Worm (Caenorhabditis elegans): ENCODE measurements around the gene tftc-5.

tftc-5 gene

ce11 chrIII:4013061-4013460 lies 8.9 kb upstream of the tftc-5 start:
- TF ChIP-seq Y53G8AR.9 (GFP tag; conservative IDR thresholded peaks at IDR 0.05) = no peak
- TF ChIP-seq rcor-1 (GFP tag; IDR thresholded peaks at IDR 0.05) = no peak

ce11 chrIII:4015382-4015986 lies 6.5 kb upstream of the tftc-5 start:
- TF ChIP-seq F37B4.10 (GFP tag; IDR thresholded peaks at IDR 0.05) (0 out of 2 replicates have a peak, but pooled peaks have one; percentile 64), unc-130 (GFP tag; optimal IDR thresholded peaks at IDR 0.05) (peak; percentile 92), xnd-1 (tag; optimal IDR thresholded peaks at IDR 0.05) (peak; percentile 49), F23B12.7 (tag; optimal IDR thresholded peaks at IDR 0.05; ENCODE audit: insufficient read depth) (peak; percentile 40), nfya-2 (GFP tag; IDR thresholded peaks at IDR 0.05) (0 out of 2 replicates have a peak, but pooled peaks have one; percentile 69), ekl-4 (GFP tag; IDR thresholded peaks at IDR 0.05) (peak; percentile 84), dpl-1 (GFP tag; optimal IDR thresholded peaks at IDR 0.05) (peak; percentile 30), egrh-3 (GFP tag; IDR thresholded peaks at IDR 0.05) (no peak), dox-1 (GFP tag; IDR thresholded peaks at IDR 0.05) (peak; percentile 34; the same call in 1 of the 2 replicates), cebp-1 (GFP tag; IDR thresholded peaks at IDR 0.05) (no peak), cebp-1 (tag; optimal IDR thresholded peaks at IDR 0.05) (peak; percentile 63), tbp1 (GFP tag; optimal IDR thresholded peaks at IDR 0.05) (peak; percentile 44), lin-35 (GFP tag; optimal IDR thresholded peaks at IDR 0.05) (peak in 2 of 3 experiments; percentile 43 to 65), ztf-6 (GFP tag; IDR thresholded peaks at IDR 0.05) (no peak), mcd-1 (GFP tag; IDR thresholded peaks at IDR 0.05) (0 out of 2 replicates have a peak, but pooled peaks have one; percentile 9), nhr-179 (tag; optimal IDR thresholded peaks at IDR 0.05) (no peak), T26A5.8 (tag; optimal IDR thresholded peaks at IDR 0.05) (peak; percentile 41), F49E8.2 (tag; optimal IDR thresholded peaks at IDR 0.05; ENCODE audit: insufficient read depth) (peak; percentile 93), bed-2 (GFP tag; IDR thresholded peaks at IDR 0.05) (no peak), die-1 (tag; optimal IDR thresholded peaks at IDR 0.05) (peak; percentile 73), mes-4 (tag; optimal IDR thresholded peaks at IDR 0.05) (no peak), ztf-18 (tag; optimal IDR thresholded peaks at IDR 0.05) (peak; percentile 64), bed-1 (GFP tag; IDR thresholded peaks at IDR 0.05) (0 out of 2 replicates have a peak, but pooled peaks have one; percentile 63), ceh-91 (GFP tag; IDR thresholded peaks at IDR 0.05) (peak; percentile 18; the same call in 1 of the 2 replicates), ceh-79 (tag; optimal IDR thresholded peaks at IDR 0.05) (peak; percentile 80), hrde-1 (tag; optimal IDR thresholded peaks at IDR 0.05; ENCODE audit: borderline replicate concordance) (peak; percentile 95), pbrm-1 (GFP tag; IDR thresholded peaks at IDR 0.05) (peak; percentile 63), B0336.3 (GFP tag; IDR thresholded peaks at IDR 0.05) (peak; percentile 93), lsl-1 (GFP tag; optimal IDR thresholded peaks at IDR 0.05) (peak; percentile 7), D2030.7 (GFP tag; IDR thresholded peaks at IDR 0.05) (peak; percentile 62), ets-4 (GFP tag; optimal IDR thresholded peaks at IDR 0.05) (no peak), B0019.2 (GFP tag; conservative IDR thresholded peaks at IDR 0.05) (0 out of 2 replicates have a peak, but pooled peaks have one; percentile 50), rpc-1 (optimal IDR thresholded peaks at IDR 0.05) (no peak), rpc-1 (tag; optimal IDR thresholded peaks at IDR 0.05) (peak; percentile 2), snpc-1.1 (tag; optimal IDR thresholded peaks at IDR 0.05; ENCODE audit: insufficient read depth) (no peak), Y79H2A.3 (GFP tag; conservative IDR thresholded peaks at IDR 0.05) (peak; percentile 97), chd-7 (tag; optimal IDR thresholded peaks at IDR 0.05) (peak; percentile 83), tbx-9 (tag; optimal IDR thresholded peaks at IDR 0.05; ENCODE audit: borderline replicate concordance) (no peak), Y95B8A.8 (GFP tag; IDR thresholded peaks at IDR 0.05) (peak; percentile 86), Y56A3A.18 (GFP tag; IDR thresholded peaks at IDR 0.05) (no peak; the same call in 1 of the 2 replicates), C17E4.6 (GFP tag; IDR thresholded peaks at IDR 0.05) (peak; percentile 72; the same call in 1 of the 2 replicates), hsf-1 (GFP tag; IDR thresholded peaks at IDR 0.05) (peak; percentile 86), atf-7 (tag; optimal IDR thresholded peaks at IDR 0.05) (peak; percentile 43), K12H6.12 (tag; optimal IDR thresholded peaks at IDR 0.05) (peak; percentile 25)

Data from whole organism, young adult.